Worm (Caenorhabditis elegans): ENCODE data around the gene H23N18.6.

DNA sequence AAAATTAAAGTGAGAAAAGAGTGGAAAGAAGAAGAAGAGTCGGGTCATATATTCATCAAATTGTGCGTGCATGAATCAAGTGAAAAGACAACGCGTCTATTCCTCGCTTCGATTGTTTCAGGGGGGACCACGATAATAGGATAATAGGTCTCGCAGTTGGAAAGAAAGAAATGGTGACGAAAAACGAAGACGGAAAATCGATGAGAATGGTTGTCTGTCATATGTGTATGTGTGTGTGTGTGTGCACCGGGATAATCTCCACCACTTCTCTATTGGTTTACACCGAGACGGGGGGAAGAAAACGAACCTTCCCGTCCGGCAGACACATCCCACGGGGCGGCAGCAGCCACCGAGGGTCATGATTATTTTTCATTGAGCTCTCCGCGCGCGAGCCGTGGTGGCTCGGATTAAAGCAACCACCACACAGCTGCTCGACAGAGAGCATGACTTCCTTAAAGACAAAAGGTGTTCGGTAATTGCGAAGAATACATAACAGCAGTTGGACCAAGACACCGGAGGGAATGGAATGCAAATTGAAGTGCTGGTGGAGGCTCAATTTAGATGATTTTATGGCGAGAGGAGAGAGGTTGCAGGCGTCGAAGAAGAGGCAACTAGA lies 49.2 kb upstream of the H23N18.6 start:
- no peak for TF ChIP-seq pha-4 (tag; optimal IDR thresholded peaks at IDR 0.05)
- no peak for TF ChIP-seq unc-62 (GFP tag; optimal IDR thresholded peaks at IDR 0.05)
- no peak for TF ChIP-seq snpc-4 (GFP tag; optimal IDR thresholded peaks at IDR 0.05)
- no peak for TF ChIP-seq snpc-4 (tag; optimal IDR thresholded peaks at IDR 0.05)
- TF ChIP-seq ztf-25 (GFP tag; IDR thresholded peaks at IDR 0.05) = no peak

Measured in whole organism, young adult.